Fruit fly (Drosophila melanogaster): ENCODE data around the gene MICU1.

Gene MICU1

DNA sequence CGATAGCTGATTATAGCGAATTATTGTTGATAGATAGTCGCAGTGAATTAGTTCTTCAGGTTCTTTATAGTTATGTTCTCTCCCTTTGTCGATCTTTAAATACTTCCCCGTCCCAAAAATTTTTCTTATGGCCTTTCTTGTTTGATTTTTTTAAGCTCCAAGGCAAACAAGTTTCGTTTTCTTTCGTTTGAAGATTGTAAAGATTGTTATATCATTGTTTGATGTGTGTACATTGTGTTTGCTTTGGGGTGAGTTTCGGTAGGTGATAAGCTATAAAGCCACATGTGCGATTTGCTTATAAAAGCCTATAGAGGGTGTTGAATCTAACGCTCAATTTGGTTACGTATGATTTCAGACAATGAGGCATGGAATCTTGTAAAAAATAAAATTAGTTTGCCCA lies 23.2 kb upstream of the MICU1 start:
- TF ChIP-seq fkh (GFP tag; optimal IDR thresholded peaks at IDR 0.05), result peak; percentile 60
- TF ChIP-seq Sox102F (GFP tag; optimal IDR thresholded peaks at IDR 0.05), result no peak
- TF ChIP-seq CG3032 (tag; optimal IDR thresholded peaks at IDR 0.05), result no peak

dm6 chr2L:7165832-7166231 lies 16.2 kb upstream of the MICU1 start:
- TF ChIP-seq fkh (GFP tag; optimal IDR thresholded peaks at IDR 0.05) (peak; percentile 48), CG31627 (GFP tag; optimal IDR thresholded peaks at IDR 0.05) (no peak), CG8632 (GFP tag; optimal IDR thresholded peaks at IDR 0.05) (no peak)

DNA sequence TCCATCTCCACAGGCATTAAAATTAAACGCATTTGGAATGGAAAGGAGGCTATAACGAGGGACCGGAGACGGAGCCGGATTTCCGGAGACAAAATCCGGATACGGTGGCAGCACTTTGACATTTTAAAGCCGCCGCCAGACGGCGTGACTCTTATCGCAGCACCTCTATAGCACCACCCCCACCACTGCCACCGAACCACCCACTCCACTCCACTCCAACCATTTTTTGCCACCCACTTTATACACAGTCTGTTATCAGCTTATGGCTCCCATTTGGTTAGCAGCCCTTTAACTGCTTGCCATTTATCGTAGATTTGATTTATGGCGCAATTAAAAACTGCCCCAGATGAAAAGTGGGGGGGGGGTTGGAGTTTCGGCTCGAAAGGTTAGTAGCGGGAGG lies 13.0 kb upstream of the MICU1 start:
- TF ChIP-seq CG8319 (GFP tag; optimal IDR thresholded peaks at IDR 0.05), result no peak
- no peak for TF ChIP-seq dac (GFP tag; optimal IDR thresholded peaks at IDR 0.05)
- no peak for TF ChIP-seq Lpt (GFP tag; optimal IDR thresholded peaks at IDR 0.05)
- TF ChIP-seq Eip93F (GFP tag; optimal IDR thresholded peaks at IDR 0.05), result no peak
- no peak for TF ChIP-seq ss (GFP tag; optimal IDR thresholded peaks at IDR 0.05)
- no peak for TF ChIP-seq CG31627 (GFP tag; optimal IDR thresholded peaks at IDR 0.05)
- TF ChIP-seq CG9139 (GFP tag; optimal IDR thresholded peaks at IDR 0.05), result no peak
- TF ChIP-seq CG11902 (GFP tag; optimal IDR thresholded peaks at IDR 0.05), result no peak
- TF ChIP-seq lz (GFP tag; optimal IDR thresholded peaks at IDR 0.05), result no peak
- no peak for TF ChIP-seq Sox102F (GFP tag; optimal IDR thresholded peaks at IDR 0.05)

dm6 chr2L:7174351-7174750 lies 7.7 kb upstream of the MICU1 start:
- TF ChIP-seq CG6163 (GFP tag; IDR thresholded peaks at IDR 0.05) (0 out of 3 replicates have a peak, but pooled peaks have one; percentile 13), net (GFP tag; optimal IDR thresholded peaks at IDR 0.05) (no peak), ss (GFP tag; optimal IDR thresholded peaks at IDR 0.05) (peak in 1 of 2 experiments; percentile 27), vri (GFP tag; optimal IDR thresholded peaks at IDR 0.05) (no peak), dsx (GFP tag; optimal IDR thresholded peaks at IDR 0.05; ENCODE audit: poor library complexity, severe bottlenecking) (peak; percentile 22), CG11762 (GFP tag; optimal IDR thresholded peaks at IDR 0.05; ENCODE audit: insufficient read depth) (no peak), svp (GFP tag) (peak; percentile 59)

dm6 chr2L:7175786-7176185 lies 6.2 kb upstream of the MICU1 start:
- TF ChIP-seq CG6854 (GFP tag; optimal IDR thresholded peaks at IDR 0.05) (no peak), Smox (GFP tag; optimal IDR thresholded peaks at IDR 0.05) (peak; percentile 19), CG6792 (GFP tag; optimal IDR thresholded peaks at IDR 0.05) (peak; percentile 49), Hr4 (GFP tag; optimal IDR thresholded peaks at IDR 0.05) (peak; percentile 33), dsx (GFP tag; optimal IDR thresholded peaks at IDR 0.05; ENCODE audit: poor library complexity, severe bottlenecking) (peak; percentile 53), Sox102F (GFP tag; optimal IDR thresholded peaks at IDR 0.05) (peak; percentile 22), Hr38 (GFP tag; optimal IDR thresholded peaks at IDR 0.05) (no peak), CG34406 (GFP tag; optimal IDR thresholded peaks at IDR 0.05) (peak; percentile 39), CG3919 (GFP tag; optimal IDR thresholded peaks at IDR 0.05) (peak; percentile 75), eg (GFP tag; IDR thresholded peaks at IDR 0.05) (no peak), Ets96B (tag; optimal IDR thresholded peaks at IDR 0.05) (peak; percentile 6), CG1621 (tag; optimal IDR thresholded peaks at IDR 0.05) (peak; percentile 51), net (GFP tag; optimal IDR thresholded peaks at IDR 0.05) (no peak), Hr39 (GFP tag; optimal IDR thresholded peaks at IDR 0.05) (peak; percentile 20), acj6 (GFP tag; optimal IDR thresholded peaks at IDR 0.05) (peak; percentile 63), spab (GFP tag; optimal IDR thresholded peaks at IDR 0.05) (no peak), lz (GFP tag; optimal IDR thresholded peaks at IDR 0.05) (no peak), salr (GFP tag; optimal IDR thresholded peaks at IDR 0.05) (no peak), CG11902 (GFP tag; optimal IDR thresholded peaks at IDR 0.05) (peak; percentile 15), CG10631 (GFP tag; optimal IDR thresholded peaks at IDR 0.05) (no peak), cyc (GFP tag; optimal IDR thresholded peaks at IDR 0.05) (peak; percentile 66), Eip78C (GFP tag) (peak; percentile 84), esn (GFP tag; optimal IDR thresholded peaks at IDR 0.05) (no peak), CG6808 (GFP tag; optimal IDR thresholded peaks at IDR 0.05) (no peak), Met (GFP tag; optimal IDR thresholded peaks at IDR 0.05) (no peak), CG9139 (GFP tag; optimal IDR thresholded peaks at IDR 0.05) (peak; percentile 36), Eip75B (GFP tag; optimal IDR thresholded peaks at IDR 0.05) (peak; percentile 12), CG31627 (GFP tag; optimal IDR thresholded peaks at IDR 0.05) (peak; percentile 55), OdsH (GFP tag; optimal IDR thresholded peaks at IDR 0.05) (no peak), achi (GFP tag; optimal IDR thresholded peaks at IDR 0.05) (no peak), ss (GFP tag; optimal IDR thresholded peaks at IDR 0.05) (peak; percentile 33 to 76), CG8632 (GFP tag; optimal IDR thresholded peaks at IDR 0.05) (peak; percentile 37), topi (GFP tag; optimal IDR thresholded peaks at IDR 0.05) (peak; percentile 62), CG6163 (GFP tag; IDR thresholded peaks at IDR 0.05) (peak; percentile 83)
